Fruit fly (Drosophila melanogaster) whole organism, embryonic: ENCODE results near the gene CG32214.

Source experiments
- Atf3 ChIP-seq: fragments of 200-800 bp; sonication (Bioruptor generic); optimal IDR thresholded peaks from 3 replicates; lab custom pipeline; 2016; ENCODE audit warnings: missing biosample characterization, missing genetic modification characterization
- CG10543 ChIP-seq: fragments of 200-800 bp; sonication (Bioruptor generic); optimal IDR thresholded peaks from 3 replicates; lab custom pipeline; 2017; ENCODE audit warnings: missing biosample characterization, mild to moderate bottlenecking, missing genetic modification characterization, moderate library complexity
- CG15479 ChIP-seq: fragments of 200-800 bp; sonication (Bioruptor generic); optimal IDR thresholded peaks from 3 replicates; lab custom pipeline; 2019; ENCODE audit warnings: missing biosample characterization, mild to moderate bottlenecking, missing genetic modification characterization, moderate library complexity
- CG30020 ChIP-seq: fragments of 200-800 bp; optimal IDR thresholded peaks from 2 replicates; lab custom pipeline; 2019; ENCODE audit warnings: missing biosample characterization, mild to moderate bottlenecking, missing genetic modification characterization, moderate library complexity
- CG30403 ChIP-seq: fragments of 200-800 bp; sonication (Bioruptor generic); optimal IDR thresholded peaks from 3 replicates; lab custom pipeline; 2016; ENCODE audit warnings: missing biosample characterization, missing genetic modification characterization
- Dbx ChIP-seq: fragments of 200-800 bp; sonication (Bioruptor generic); IDR thresholded peaks from 3 replicates; pipeline ENCODE4 v1.3.6; 2022; ENCODE audit warnings: missing biosample characterization, missing genetic modification characterization
- H2.0 ChIP-seq: fragments of 200-800 bp; sonication (Bioruptor generic); IDR thresholded peaks from 2 replicates; pipeline ENCODE4 v1.3.6; 2022; ENCODE audit warnings: missing biosample characterization, missing genetic modification characterization

dm6 chr3L:19497135-19497534 lies 30.0 kb downstream of the CG32214 start:
- TF ChIP-seq CG30020 (tag; lab: Kevin White, UChicago) (no peak), Dbx (GFP tag; lab: Robert Waterston, UW) (no peak), CG30403 (GFP tag; lab: Kevin White, UChicago) (no peak), Atf3 (no peak), H2.0 (GFP tag; lab: Robert Waterston, UW) (no peak), CG15479 (GFP tag; lab: Kevin White, UChicago) (no peak), CG10543 (no peak)
